Worm (Caenorhabditis elegans) whole organism, L4 larva: ENCODE results near the gene F22E5.7.

Experiments
- attf-4 ChIP-seq: sonication (generic microtip); optimal IDR thresholded peaks from 3 replicates; lab custom pipeline; 2017; ENCODE audit warnings: missing biosample characterization, missing genetic modification characterization
- egl-27 ChIP-seq: sonication (generic microtip); optimal IDR thresholded peaks from 3 replicates; lab custom pipeline; 2017; ENCODE audit warnings: missing biosample characterization, missing genetic modification reagents, missing genetic modification characterization
- fos-1 ChIP-seq: fragments of 150-350 bp; optimal IDR thresholded peaks from 2 replicates; lab custom pipeline; 2014; ENCODE audit warnings: missing biosample characterization, missing genetic modification characterization
- mdt-29 ChIP-seq: fragments of 200-800 bp; sonication (Bioruptor generic); IDR thresholded peaks from 2 replicates; pipeline ENCODE4 v1.3.6; 2022; ENCODE audit warnings: missing genetic modification reagents, missing genetic modification characterization, missing compliant biosample characterization
- nhr-76 ChIP-seq: fragments of 150-350 bp; optimal IDR thresholded peaks from 2 replicates; lab custom pipeline; 2014; ENCODE audit warnings: missing biosample characterization, missing genetic modification characterization
- spr-1 ChIP-seq: sonication (generic microtip); optimal IDR thresholded peaks from 2 replicates; lab custom pipeline; 2016; ENCODE audit warnings: mild to moderate bottlenecking, missing genetic modification characterization, missing compliant biosample characterization

DNA sequence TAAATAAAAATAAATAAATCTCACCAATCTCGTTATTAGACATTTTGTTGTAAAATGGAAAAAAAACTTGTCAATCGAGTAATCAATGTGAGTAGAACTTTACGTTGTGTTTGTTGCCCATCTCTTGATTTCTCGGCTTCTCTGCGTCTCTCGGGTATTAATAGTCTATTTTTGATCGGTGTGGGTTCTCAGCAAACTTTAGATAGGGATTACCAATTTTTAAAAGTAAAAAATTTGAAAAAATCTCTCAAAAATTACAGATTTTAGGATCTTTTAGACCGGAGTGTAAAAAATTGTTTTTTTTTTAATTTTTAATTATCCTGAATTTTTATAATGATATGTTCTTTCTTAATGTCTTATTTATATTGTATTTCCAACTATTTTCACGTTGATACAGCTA lies 4.5 kb upstream of the F22E5.7 start, which contains the start of gene F22E5.21:
- no peak for TF ChIP-seq fos-1
- no peak for TF ChIP-seq mdt-29 (GFP tag; lab: Robert Waterston, UW)
- TF ChIP-seq spr-1 (tag; lab: Kevin White, UChicago): no peak
- TF ChIP-seq egl-27: no peak
- TF ChIP-seq nhr-76 (tag; lab: Kevin White, UChicago): no peak
- no peak for TF ChIP-seq attf-4 (tag; lab: Kevin White, UChicago)
